Worm (Caenorhabditis elegans) whole organism, L4/young adult: Measurements from ENCODE around the gene glrx-5.

Experiments used
- W03F9.2 ChIP-seq: fragments of 150-350 bp; optimal IDR thresholded peaks from 2 replicates; lab custom pipeline; 2014; ENCODE audit warnings: missing biosample characterization, missing genetic modification characterization
- dao-5 ChIP-seq: sonication (generic microtip); optimal IDR thresholded peaks from 2 replicates; lab custom pipeline; 2016; ENCODE audit warnings: missing genotype, missing genetic modification characterization, moderate library complexity, missing compliant biosample characterization

DNA sequence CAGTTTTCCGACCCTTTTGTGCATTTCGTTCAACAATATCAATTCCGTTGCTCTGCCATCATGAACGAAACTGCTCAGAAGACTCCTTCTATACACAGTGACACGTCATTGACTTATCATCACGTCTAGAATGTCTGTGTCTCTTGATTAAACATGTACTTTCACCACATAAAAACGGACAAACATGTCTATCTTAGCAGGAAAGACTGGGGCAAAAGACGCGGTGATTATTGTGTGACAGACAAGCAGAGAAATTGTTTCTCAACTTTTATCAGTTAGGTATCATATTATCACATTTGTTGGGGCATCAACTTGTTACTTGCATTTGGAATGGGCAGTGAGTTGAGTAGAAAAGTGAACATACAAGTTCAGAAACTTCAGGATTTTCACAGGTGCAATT, 48.4 kb downstream of the glrx-5 start:
- TF ChIP-seq W03F9.2 (tag; lab: Kevin White, UChicago) (no peak), dao-5 (no peak)
